Fruit fly (Drosophila melanogaster) whole organism, embryonic: ENCODE measurements around the gene MtnB.
A peak's percentile ranks its signal among the peaks of the same experiment; 100 is the strongest.

ENCODE experiments used
- Awh ChIP-seq: fragments of 200-800 bp; sonication (Bioruptor generic); IDR thresholded peaks from 2 replicates; pipeline ENCODE4, ENCODE4 v1.3.6; 2022; ENCODE audit warnings: missing biosample characterization, missing genetic modification characterization
- Bgb ChIP-seq: fragments of 200-800 bp; sonication (Bioruptor generic); IDR thresholded peaks from 2 replicates; pipeline ENCODE4 v1.3.6; 2022; ENCODE audit warnings: missing biosample characterization, missing genetic modification characterization; ENCODE audit not compliant: partially characterized antibody
- CG10147 ChIP-seq: fragments of 200-800 bp; sonication (Bioruptor generic); optimal IDR thresholded peaks from 2 replicates; lab custom pipeline; 2019; ENCODE audit warnings: missing biosample characterization, mild to moderate bottlenecking, missing genetic modification characterization, moderate library complexity
- CG10321 ChIP-seq: fragments of 200-800 bp; sonication (Bioruptor generic); IDR thresholded peaks from 2 replicates; pipeline ENCODE4 v1.3.6; 2022; ENCODE audit warnings: missing biosample characterization, missing genetic modification characterization
- CG10543 ChIP-seq: fragments of 200-800 bp; sonication (Bioruptor generic); optimal IDR thresholded peaks from 3 replicates; lab custom pipeline; 2017; ENCODE audit warnings: missing biosample characterization, mild to moderate bottlenecking, missing genetic modification characterization, moderate library complexity
- CG10565 ChIP-seq: fragments of 200-800 bp; sonication (Bioruptor generic); optimal IDR thresholded peaks from 3 replicates; lab custom pipeline; 2016; ENCODE audit warnings: missing biosample characterization, mild to moderate bottlenecking, missing genetic modification characterization
- CG10959 ChIP-seq: fragments of 200-800 bp; sonication (Bioruptor generic); IDR thresholded peaks from 2 replicates; pipeline ENCODE4 v1.3.6; 2022; ENCODE audit warnings: missing biosample characterization, missing genetic modification characterization
- CG1233 ChIP-seq: fragments of 200-800 bp; sonication (Bioruptor generic); optimal IDR thresholded peaks from 4 replicates; lab custom pipeline; 2018; ENCODE audit warnings: missing biosample characterization, mild to moderate bottlenecking, missing genetic modification characterization
- CG12659 ChIP-seq: fragments of 200-800 bp; sonication (Bioruptor generic); optimal IDR thresholded peaks from 3 replicates; lab custom pipeline; 2017; ENCODE audit warnings: mild to moderate bottlenecking, missing biosample characterization, missing genetic modification reagents, missing genetic modification characterization
- CG13123 ChIP-seq: fragments of 200-800 bp; sonication (Bioruptor generic); optimal IDR thresholded peaks from 2 replicates; lab custom pipeline; 2016; ENCODE audit warnings: missing biosample characterization, missing genetic modification characterization
- CG14667 ChIP-seq: fragments of 200-800 bp; sonication (Bioruptor generic); IDR thresholded peaks from 2 replicates; pipeline ENCODE4 v1.3.6; 2022; ENCODE audit warnings: missing biosample characterization, missing genetic modification characterization
- CG15011 ChIP-seq: fragments of 200-800 bp; sonication (Bioruptor generic); optimal IDR thresholded peaks from 3 replicates; lab custom pipeline; 2018; ENCODE audit warnings: missing biosample characterization, mild to moderate bottlenecking, missing genetic modification characterization
- CG1603 ChIP-seq: fragments of 200-800 bp; sonication (Bioruptor generic); optimal IDR thresholded peaks from 2 replicates; lab custom pipeline; 2019; ENCODE audit warnings: missing biosample characterization, mild to moderate bottlenecking, missing genetic modification characterization, moderate library complexity
- CG17568 ChIP-seq: fragments of 200-800 bp; sonication (Bioruptor generic); optimal IDR thresholded peaks from 2 replicates; lab custom pipeline; 2018; ENCODE audit warnings: missing biosample characterization, mild to moderate bottlenecking, missing genetic modification characterization, moderate library complexity
- CG1792 ChIP-seq: fragments of 200-800 bp; sonication (Bioruptor generic); optimal IDR thresholded peaks from 2 replicates; lab custom pipeline; 2016; ENCODE audit warnings: missing biosample characterization, missing genetic modification characterization
- CG18619 ChIP-seq: fragments of 200-800 bp; sonication (Bioruptor generic); optimal IDR thresholded peaks from 3 replicates; lab custom pipeline; 2017; ENCODE audit warnings: missing biosample characterization, mild to moderate bottlenecking, missing genetic modification characterization
- CG2129 ChIP-seq: fragments of 200-800 bp; sonication (Bioruptor generic); IDR thresholded peaks from 2 replicates; pipeline ENCODE4 v1.3.6; 2022; ENCODE audit warnings: missing biosample characterization, missing genetic modification characterization; ENCODE audit not compliant: partially characterized antibody
- CG2712 ChIP-seq: fragments of 200-800 bp; optimal IDR thresholded peaks from 3 replicates; lab custom pipeline; 2019; ENCODE audit warnings: missing biosample characterization, mild to moderate bottlenecking, missing genetic modification characterization, moderate library complexity
- CG3163 ChIP-seq: fragments of 200-800 bp; sonication (Bioruptor generic); optimal IDR thresholded peaks from 3 replicates; lab custom pipeline; 2016; ENCODE audit warnings: missing biosample characterization, missing genetic modification characterization
- CG3838 ChIP-seq: fragments of 200-800 bp; sonication (Bioruptor generic); optimal IDR thresholded peaks from 3 replicates; lab custom pipeline; 2016; ENCODE audit warnings: missing biosample characterization, missing genetic modification characterization
- CG5245 ChIP-seq: fragments of 200-800 bp; sonication (Bioruptor generic); optimal IDR thresholded peaks from 3 replicates; lab custom pipeline; 2016; ENCODE audit warnings: missing biosample characterization, missing genetic modification characterization
- CG6683 ChIP-seq: fragments of 200-800 bp; sonication (Bioruptor generic); optimal IDR thresholded peaks from 2 replicates; lab custom pipeline; 2017; ENCODE audit warnings: missing biosample characterization, mild to moderate bottlenecking, missing genetic modification characterization, missing genetic modification reagents
- CG8478 ChIP-seq: fragments of >200 bp; optimal IDR thresholded peaks from 2 replicates; lab custom pipeline; 2018
- CoRest ChIP-seq: fragments of 200-800 bp; sonication (Bioruptor generic); optimal IDR thresholded peaks from 3 replicates; lab custom pipeline; 2018; ENCODE audit warnings: missing biosample characterization, mild to moderate bottlenecking, missing genetic modification characterization, moderate library complexity
- Gsc ChIP-seq: fragments of 200-800 bp; sonication (Bioruptor generic); IDR thresholded peaks from 2 replicates; pipeline ENCODE4 v1.3.6; 2022; ENCODE audit warnings: missing biosample characterization, missing genetic modification characterization
- Lim3 ChIP-seq: fragments of 200-800 bp; sonication (Bioruptor generic); IDR thresholded peaks from 2 replicates; pipeline ENCODE4 v1.3.6; 2022; ENCODE audit warnings: missing biosample characterization, missing genetic modification characterization
- Lpt ChIP-seq: fragments of >200 bp; optimal IDR thresholded peaks from 2 replicates; lab custom pipeline; 2018; ENCODE audit warnings: missing biosample characterization, missing genetic modification characterization
- MTF-1 ChIP-seq: fragments of 200-800 bp; sonication (Bioruptor generic); optimal IDR thresholded peaks from 2 replicates; lab custom pipeline; 2018; ENCODE audit warnings: missing biosample characterization, mild to moderate bottlenecking, missing genetic modification characterization, borderline replicate concordance
- Mad ChIP-seq: fragments of 200-800 bp; sonication (Bioruptor generic); optimal IDR thresholded peaks from 2 replicates; lab custom pipeline; 2016; ENCODE audit warnings: missing biosample characterization, missing genetic modification characterization
- Mes4 ChIP-seq: fragments of 200-800 bp; sonication (Bioruptor generic); optimal IDR thresholded peaks from 2 replicates; lab custom pipeline; 2016; ENCODE audit warnings: missing biosample characterization, missing genetic modification characterization
- Ravus ChIP-seq: fragments of 200-800 bp; sonication (Bioruptor generic); IDR thresholded peaks from 2 replicates; pipeline ENCODE4 v1.3.6; 2022; ENCODE audit warnings: missing biosample characterization, missing genetic modification characterization
- Sox100B ChIP-seq: fragments of 200-800 bp; sonication (Bioruptor generic); optimal IDR thresholded peaks from 3 replicates; lab custom pipeline; 2018; ENCODE audit warnings: missing biosample characterization, mild to moderate bottlenecking, missing genetic modification characterization
- Usf ChIP-seq: fragments of 200-800 bp; sonication (Bioruptor generic); optimal IDR thresholded peaks from 2 replicates; lab custom pipeline; 2017; ENCODE audit warnings: missing genotype, missing biosample characterization, missing genetic modification characterization
- ab ChIP-seq: fragments of 200-800 bp; sonication (Bioruptor generic); optimal IDR thresholded peaks from 2 replicates; lab custom pipeline; 2016; ENCODE audit warnings: missing biosample characterization, missing genetic modification characterization
- aop ChIP-seq: fragments of 200-800 bp; sonication (Bioruptor generic); IDR thresholded peaks from 2 replicates; pipeline ENCODE4 v1.3.6; 2022; ENCODE audit warnings: missing biosample characterization, missing genetic modification characterization
- bigmax ChIP-seq: fragments of 200-800 bp; sonication (Bioruptor generic); optimal IDR thresholded peaks from 2 replicates; lab custom pipeline; 2018; ENCODE audit warnings: missing biosample characterization, mild to moderate bottlenecking, missing genetic modification characterization
- cas ChIP-seq: fragments of 200-800 bp; sonication (Bioruptor generic); IDR thresholded peaks from 2 replicates; pipeline ENCODE4 v1.3.6; 2022; ENCODE audit warnings: missing biosample characterization, missing genetic modification characterization
- ci ChIP-seq: fragments of 200-800 bp; sonication (Bioruptor generic); IDR thresholded peaks from 3 replicates; pipeline ENCODE4 v1.3.6; 2022; ENCODE audit warnings: missing biosample characterization, missing genetic modification characterization
- crc ChIP-seq: fragments of 200-800 bp; sonication (Bioruptor generic); optimal IDR thresholded peaks from 2 replicates; lab custom pipeline; 2016; ENCODE audit warnings: missing biosample characterization, missing genetic modification characterization
- dysf ChIP-seq: fragments of 200-800 bp; sonication (Bioruptor generic); IDR thresholded peaks from 3 replicates; pipeline ENCODE4 v1.3.6; 2022; ENCODE audit warnings: missing biosample characterization, missing genetic modification characterization
- gcm ChIP-seq: fragments of 200-800 bp; sonication (Bioruptor generic); optimal IDR thresholded peaks from 2 replicates; lab custom pipeline; 2019; ENCODE audit warnings: missing biosample characterization, mild to moderate bottlenecking, missing genetic modification characterization, moderate library complexity
- hth ChIP-seq: fragments of >200 bp; optimal IDR thresholded peaks from 2 replicates; lab custom pipeline; 2017; ENCODE audit warnings: inconsistent platforms
- mirr ChIP-seq: fragments of 200-800 bp; sonication (Bioruptor generic); optimal IDR thresholded peaks from 3 replicates; lab custom pipeline; 2018; ENCODE audit warnings: missing biosample characterization, mild to moderate bottlenecking, missing genetic modification characterization
- nom ChIP-seq: fragments of 200-800 bp; sonication (Bioruptor generic); optimal IDR thresholded peaks from 2 replicates; lab custom pipeline; 2017; ENCODE audit warnings: missing biosample characterization, missing genetic modification characterization, mild to moderate bottlenecking, moderate library complexity, missing genetic modification reagents
- pb ChIP-seq: fragments of 200-800 bp; sonication (Bioruptor generic); optimal IDR thresholded peaks from 3 replicates; lab custom pipeline; 2016; ENCODE audit warnings: missing biosample characterization, missing genetic modification characterization
- repo ChIP-seq: fragments of 200-800 bp; sonication (Bioruptor generic); optimal IDR thresholded peaks from 2 replicates; lab custom pipeline; 2016; ENCODE audit warnings: missing biosample characterization, missing genetic modification characterization
- sr ChIP-seq: fragments of 200-800 bp; sonication (Bioruptor generic); IDR thresholded peaks from 3 replicates; pipeline ENCODE4 v1.3.6; 2022; ENCODE audit warnings: missing biosample characterization, missing genetic modification characterization
- ssp ChIP-seq: fragments of 200-800 bp; sonication (Bioruptor generic); IDR thresholded peaks from 2 replicates; pipeline ENCODE4 v1.3.6; 2022; ENCODE audit warnings: missing biosample characterization, missing genetic modification characterization
- tup ChIP-seq: fragments of 200-800 bp; sonication (Bioruptor generic); optimal IDR thresholded peaks from 2 replicates; lab custom pipeline; 2016; ENCODE audit warnings: missing biosample characterization, mild to moderate bottlenecking, missing genetic modification characterization, moderate library complexity
- usp ChIP-seq: fragments of >200 bp; optimal IDR thresholded peaks from 2 replicates; lab custom pipeline; 2017; ENCODE audit warnings: missing biosample characterization, missing genetic modification characterization

Gene MtnB

dm6 chr3R:20550632-20551486 lies 47.3 kb upstream of the MtnB start (continued):
- no peak for TF ChIP-seq usp (GFP tag; lab: Kevin White, UChicago)
- TF ChIP-seq CG3838 (GFP tag; lab: Kevin White, UChicago): no peak
- peak; percentile 89 for TF ChIP-seq CG10543 (GFP tag; lab: Kevin White, UChicago)
- no peak for TF ChIP-seq CG5245
- TF ChIP-seq gcm: peak; percentile 81
- peak; percentile 81 for TF ChIP-seq CG15011 (GFP tag; lab: Kevin White, UChicago)
- peak; percentile 42 for TF ChIP-seq repo (GFP tag; lab: Kevin White, UChicago)
- peak; percentile 52 for TF ChIP-seq CG10147 (GFP tag; lab: Kevin White, UChicago)
- no peak for TF ChIP-seq hth (lab: Kevin White, UChicago)
- no peak for TF ChIP-seq Lpt
- no peak for TF ChIP-seq aop (GFP tag; lab: Robert Waterston, UW)
- TF ChIP-seq MTF-1 (GFP tag; lab: Kevin White, UChicago): peak; percentile 96
- TF ChIP-seq Bgb (GFP tag; lab: Robert Waterston, UW): peak; percentile 95
- TF ChIP-seq CoRest: peak; percentile 8
- no peak for TF ChIP-seq Gsc (GFP tag; lab: Robert Waterston, UW)
- no peak for TF ChIP-seq CG14667 (GFP tag; lab: Robert Waterston, UW)
- TF ChIP-seq CG13123: peak; percentile 28
- no peak for TF ChIP-seq CG10565 (GFP tag; lab: Kevin White, UChicago)
- TF ChIP-seq Ravus (GFP tag; lab: Robert Waterston, UW): no peak
- TF ChIP-seq bigmax (GFP tag; lab: Kevin White, UChicago): peak; percentile 49
- TF ChIP-seq CG1233 (GFP tag; lab: Kevin White, UChicago): peak; percentile 92
- TF ChIP-seq dysf (GFP tag; lab: Robert Waterston, UW): no peak; the same call in 2 of the 3 replicates
- TF ChIP-seq CG12659 (GFP tag; lab: Kevin White, UChicago): peak; percentile 41
- no peak; the same call in 1 of the 2 replicates for TF ChIP-seq cas (GFP tag; lab: Robert Waterston, UW)
- TF ChIP-seq ci (GFP tag; lab: Robert Waterston, UW): peak; percentile 87
- TF ChIP-seq mirr (GFP tag; lab: Kevin White, UChicago): peak; percentile 95
- TF ChIP-seq pb: peak; percentile 32
- peak; percentile 89 for TF ChIP-seq sr (GFP tag; lab: Robert Waterston, UW)
- TF ChIP-seq CG18619: peak; percentile 50
- peak; percentile 67 for TF ChIP-seq Sox100B (GFP tag; lab: Kevin White, UChicago)
- peak; percentile 79 for TF ChIP-seq Awh
- TF ChIP-seq Usf: no peak
- TF ChIP-seq nom: peak; percentile 67
- TF ChIP-seq ssp (GFP tag; lab: Robert Waterston, UW): no peak; the same call in 1 of the 2 replicates
- TF ChIP-seq CG2129: peak; percentile 80
- peak; percentile 70 for TF ChIP-seq CG1603 (tag; lab: Kevin White, UChicago)
- no peak for TF ChIP-seq ab
- no peak for TF ChIP-seq Lim3 (GFP tag; lab: Robert Waterston, UW)
- peak; percentile 40 for TF ChIP-seq CG2712
- peak; percentile 42 for TF ChIP-seq crc (GFP tag; lab: Kevin White, UChicago)
- no peak; the same call in 1 of the 2 replicates for TF ChIP-seq CG10959 (GFP tag; lab: Robert Waterston, UW)
- no peak; the same call in 1 of the 2 replicates for TF ChIP-seq CG10321 (GFP tag; lab: Robert Waterston, UW)
- peak; percentile 33 for TF ChIP-seq Mad (GFP tag; lab: Kevin White, UChicago)
- TF ChIP-seq CG1792 (GFP tag; lab: Kevin White, UChicago): peak; percentile 49
- TF ChIP-seq Mes4: peak; percentile 57
- peak; percentile 68 for TF ChIP-seq CG6683 (GFP tag; lab: Kevin White, UChicago)
- no peak for TF ChIP-seq CG8478 (lab: Kevin White, UChicago)
- TF ChIP-seq CG17568 (GFP tag; lab: Kevin White, UChicago): peak; percentile 95
- peak; percentile 17 for TF ChIP-seq CG3163 (GFP tag; lab: Kevin White, UChicago)
- TF ChIP-seq tup (GFP tag; lab: Kevin White, UChicago): peak; percentile 44
